Worm (Caenorhabditis elegans): Measurements from ENCODE around the gene F17E9.18.

DNA sequence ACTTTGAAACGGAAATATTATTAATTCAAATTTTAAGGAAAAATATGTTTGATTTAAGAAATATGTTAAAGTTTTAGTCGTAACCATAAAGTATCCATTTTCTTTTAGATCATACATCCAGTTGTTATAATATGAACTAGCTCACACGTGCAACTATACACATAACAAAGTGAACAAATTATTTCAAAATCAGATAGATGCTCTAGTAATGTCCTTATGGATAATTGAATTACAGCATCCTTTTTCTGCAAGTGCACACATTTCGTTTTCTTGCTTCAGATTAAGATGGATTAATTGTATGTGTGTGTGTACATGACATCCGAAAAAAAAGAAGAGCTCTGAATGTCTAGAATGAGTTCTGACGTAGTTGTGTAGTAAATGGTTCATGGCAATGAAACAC is 38.7 kb upstream of the F17E9.18 start:
- no peak for TF ChIP-seq unc-86 (tag; optimal IDR thresholded peaks at IDR 0.05)
- no peak for TF ChIP-seq tbx-7 (tag; optimal IDR thresholded peaks at IDR 0.05)
- no peak for TF ChIP-seq hlh-8 (tag; optimal IDR thresholded peaks at IDR 0.05)
- TF ChIP-seq pros-1 (tag; optimal IDR thresholded peaks at IDR 0.05): no peak
- no peak for TF ChIP-seq ceh-6 (GFP tag; optimal IDR thresholded peaks at IDR 0.05)
- TF ChIP-seq pax-1 (tag; optimal IDR thresholded peaks at IDR 0.05): no peak

All from whole organism, late embryonic.